Worm (Caenorhabditis elegans) whole organism, early embryonic: Measurements from ENCODE around the gene rml-4.

ENCODE experiments used
- ama-1 ChIP-seq: fragments of 150-350 bp; optimal IDR thresholded peaks from 2 replicates; lab custom pipeline; 2014
- ets-7 ChIP-seq: sonication (generic microtip); optimal IDR thresholded peaks from 2 replicates; lab custom pipeline; 2016; ENCODE audit warnings: missing genotype, missing genetic modification characterization, missing compliant biosample characterization
- flt-1 ChIP-seq: fragments of 200-800 bp; sonication (Bioruptor generic); IDR thresholded peaks from 2 replicates; pipeline ENCODE4 v1.3.6; 2022; ENCODE audit warnings: missing genetic modification characterization, missing compliant biosample characterization
- hmg-4 ChIP-seq: fragments of 200-800 bp; sonication (Bioruptor generic); optimal IDR thresholded peaks from 2 replicates; lab custom pipeline; 2018; ENCODE audit warnings: mild to moderate bottlenecking, missing genetic modification characterization, missing compliant biosample characterization
- hnd-1 ChIP-seq: sonication (generic microtip); optimal IDR thresholded peaks from 2 replicates; lab custom pipeline; 2016; ENCODE audit warnings: missing genetic modification characterization, missing compliant biosample characterization
- pes-1 ChIP-seq: fragments of 200-800 bp; sonication (Bioruptor generic); IDR thresholded peaks from 2 replicates; pipeline ENCODE4 v1.3.6; 2022; ENCODE audit warnings: missing genetic modification reagents, missing genetic modification characterization, missing compliant biosample characterization
- tbx-11 ChIP-seq: fragments of 200-800 bp; sonication (Bioruptor generic); IDR thresholded peaks from 2 replicates; pipeline ENCODE4 v1.3.6; 2022; ENCODE audit warnings: missing genetic modification characterization, missing compliant biosample characterization

- TF ChIP-seq hnd-1 (tag; lab: Kevin White, UChicago): no peak
- TF ChIP-seq flt-1: no peak
- no peak for TF ChIP-seq hmg-4 (GFP tag; lab: Kevin White, UChicago)
- TF ChIP-seq ama-1 (lab: Kevin White, UChicago): no peak
- TF ChIP-seq tbx-11 (GFP tag; lab: Robert Waterston, UW): no peak
- TF ChIP-seq pes-1 (GFP tag; lab: Robert Waterston, UW): no peak
- TF ChIP-seq ets-7: no peak
These were observed 18.0 kb upstream of the rml-4 start for ce11 chrII:4276924-4277323.
